Fruit fly (Drosophila melanogaster): ENCODE results near the gene CG42818.

Gene CG42818

DNA sequence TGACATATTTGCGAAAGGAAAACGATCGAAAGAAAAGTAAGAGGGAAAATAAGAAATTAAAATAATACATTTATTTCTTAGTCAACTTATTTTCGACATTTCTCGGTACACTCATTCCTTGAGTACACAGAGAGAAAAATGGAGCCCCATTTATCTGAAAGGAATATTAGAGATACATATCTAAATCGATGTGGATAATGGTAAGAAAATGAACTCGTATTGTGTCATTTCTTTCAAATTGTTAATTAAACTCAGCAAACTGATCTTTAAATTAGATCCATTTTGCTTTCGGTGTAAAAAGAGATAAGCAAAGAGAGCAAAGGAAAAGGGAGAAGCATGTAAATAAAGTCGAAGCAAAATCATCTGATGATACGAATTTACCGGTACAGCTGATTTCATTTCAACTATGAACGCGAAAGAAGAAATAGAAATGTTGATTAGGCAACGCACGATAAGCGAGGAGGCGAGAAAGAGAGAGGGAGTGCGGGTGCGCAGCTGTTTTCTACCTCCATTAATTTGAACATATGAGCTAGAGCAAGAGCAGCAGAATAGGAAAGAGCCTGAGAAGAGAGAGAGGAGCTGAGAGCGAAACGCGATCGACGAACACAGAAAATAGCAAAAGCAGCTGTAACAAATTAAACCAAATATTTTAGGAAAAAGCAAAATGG, 44.1 kb downstream of the CG42818 start (continued):
- TF ChIP-seq CG18262 (tag; optimal IDR thresholded peaks at IDR 0.05), result peak; percentile 86
- TF ChIP-seq Mad (GFP tag; optimal IDR thresholded peaks at IDR 0.05), result peak; percentile 85
- TF ChIP-seq grn (GFP tag; optimal IDR thresholded peaks at IDR 0.05), result peak; percentile 53
- no peak for TF ChIP-seq insv (GFP tag; optimal IDR thresholded peaks at IDR 0.05)
- peak; percentile 91 for TF ChIP-seq CG9609 (GFP tag; optimal IDR thresholded peaks at IDR 0.05)
- TF ChIP-seq Dek (tag; optimal IDR thresholded peaks at IDR 0.05), result peak; percentile 89
- peak; percentile 5 for TF ChIP-seq ac (GFP tag; optimal IDR thresholded peaks at IDR 0.05)
- peak; percentile 54 for TF ChIP-seq Deaf1 (tag; optimal IDR thresholded peaks at IDR 0.05)
- no peak for TF ChIP-seq CG4404 (GFP tag; IDR thresholded peaks at IDR 0.05)
- TF ChIP-seq CG4617 (GFP tag; optimal IDR thresholded peaks at IDR 0.05; ENCODE audit: borderline replicate concordance), result peak; percentile 61
- no peak for TF ChIP-seq Ada2b (GFP tag; IDR thresholded peaks at IDR 0.05)
- no peak for TF ChIP-seq CG7372 (GFP tag; IDR thresholded peaks at IDR 0.05)
- peak; percentile 81 for TF ChIP-seq Atf-2 (GFP tag; optimal IDR thresholded peaks at IDR 0.05)
- peak; percentile 62 for TF ChIP-seq fd64A (GFP tag; optimal IDR thresholded peaks at IDR 0.05)
- TF ChIP-seq CG12071 (GFP tag; optimal IDR thresholded peaks at IDR 0.05), result peak; percentile 90
- TF ChIP-seq lov (optimal IDR thresholded peaks at IDR 0.05), result no peak
- no peak for TF ChIP-seq lov (GFP tag; IDR thresholded peaks at IDR 0.05)
- no peak for TF ChIP-seq Hey (tag; optimal IDR thresholded peaks at IDR 0.05)
- peak; percentile 48 for TF ChIP-seq mirr (GFP tag; optimal IDR thresholded peaks at IDR 0.05)
- no peak for TF ChIP-seq CG1024 (GFP tag; IDR thresholded peaks at IDR 0.05)
- no peak for TF ChIP-seq peb (GFP tag; IDR thresholded peaks at IDR 0.05)
- peak; percentile 88 for TF ChIP-seq CG10654 (GFP tag; optimal IDR thresholded peaks at IDR 0.05)
- TF ChIP-seq CG10979 (tag; optimal IDR thresholded peaks at IDR 0.05), result peak; percentile 90
- no peak for TF ChIP-seq Optix (GFP tag; IDR thresholded peaks at IDR 0.05)
- no peak for TF ChIP-seq Ravus (GFP tag; IDR thresholded peaks at IDR 0.05)
- TF ChIP-seq cato (GFP tag; optimal IDR thresholded peaks at IDR 0.05; ENCODE audit: borderline replicate concordance), result peak; percentile 71
- peak; percentile 83 for TF ChIP-seq Antp (GFP tag; optimal IDR thresholded peaks at IDR 0.05)
- peak; percentile 71 for TF ChIP-seq Bteb2 (GFP tag; optimal IDR thresholded peaks at IDR 0.05)
- peak; percentile 81 for TF ChIP-seq tio (GFP tag; optimal IDR thresholded peaks at IDR 0.05)
- TF ChIP-seq CG2875 (GFP tag; optimal IDR thresholded peaks at IDR 0.05), result peak; percentile 81
- TF ChIP-seq pfk (GFP tag; optimal IDR thresholded peaks at IDR 0.05), result peak; percentile 84
- TF ChIP-seq ash1 (GFP tag; optimal IDR thresholded peaks at IDR 0.05), result peak; percentile 21
- peak; percentile 83 for TF ChIP-seq CG4424 (GFP tag; optimal IDR thresholded peaks at IDR 0.05)
- peak; percentile 77 for TF ChIP-seq tin (GFP tag; optimal IDR thresholded peaks at IDR 0.05)
- TF ChIP-seq CG4707 (GFP tag; optimal IDR thresholded peaks at IDR 0.05), result peak; percentile 71
- no peak for TF ChIP-seq Scr (GFP tag; IDR thresholded peaks at IDR 0.05; ENCODE audit: partially characterized antibody)
- no peak for TF ChIP-seq Ptx1 (GFP tag; IDR thresholded peaks at IDR 0.05)
- peak; percentile 3 for TF ChIP-seq pzg (GFP tag; optimal IDR thresholded peaks at IDR 0.05)
- TF ChIP-seq CG17186 (GFP tag; optimal IDR thresholded peaks at IDR 0.05), result peak; percentile 47
- TF ChIP-seq CG7357 (GFP tag; IDR thresholded peaks at IDR 0.05), result peak; percentile 83
- peak; percentile 74 for TF ChIP-seq CG1792 (GFP tag; optimal IDR thresholded peaks at IDR 0.05)
- peak; percentile 83 for TF ChIP-seq ATbp (GFP tag; optimal IDR thresholded peaks at IDR 0.05)
- no peak for TF ChIP-seq nerfin-2 (GFP tag; IDR thresholded peaks at IDR 0.05; ENCODE audit: partially characterized antibody)
- TF ChIP-seq HmgZ (tag; optimal IDR thresholded peaks at IDR 0.05), result peak; percentile 90
- peak; percentile 67 for TF ChIP-seq MTF-1 (GFP tag; optimal IDR thresholded peaks at IDR 0.05; ENCODE audit: borderline replicate concordance)
- peak; percentile 82 for TF ChIP-seq CG9817 (tag; optimal IDR thresholded peaks at IDR 0.05)
- peak; percentile 92 for TF ChIP-seq CG12769 (tag; optimal IDR thresholded peaks at IDR 0.05)
- peak; percentile 82 for TF ChIP-seq CG4854 (GFP tag; optimal IDR thresholded peaks at IDR 0.05)
- TF ChIP-seq Fer2 (tag; optimal IDR thresholded peaks at IDR 0.05), result peak; percentile 58
- TF ChIP-seq pnt (GFP tag; optimal IDR thresholded peaks at IDR 0.05), result peak; percentile 87
